Fruit fly (Drosophila melanogaster) whole organism, embryonic: ENCODE measurements around the gene CG31922.
A peak's percentile ranks its signal among the peaks of the same experiment; 100 is the strongest.

Experiments
- CG1024 ChIP-seq: fragments of 200-800 bp; sonication (Bioruptor generic); IDR thresholded peaks from 2 replicates; pipeline ENCODE4 v1.3.6; 2022; ENCODE audit warnings: missing biosample characterization, missing genetic modification characterization
- CG13424 ChIP-seq: fragments of 200-800 bp; sonication (Bioruptor generic); optimal IDR thresholded peaks from 2 replicates; lab custom pipeline; 2019; ENCODE audit warnings: missing biosample characterization, mild to moderate bottlenecking, missing genetic modification characterization, moderate library complexity
- CG14441 ChIP-seq: fragments of 200-800 bp; sonication (Bioruptor generic); IDR thresholded peaks from 2 replicates; pipeline ENCODE4 v1.3.6; 2022; ENCODE audit warnings: missing biosample characterization, missing genetic modification characterization
- CG17186 ChIP-seq: fragments of 200-800 bp; sonication (Bioruptor generic); optimal IDR thresholded peaks from 3 replicates; lab custom pipeline; 2017; ENCODE audit warnings: missing biosample characterization, missing genetic modification reagents, missing genetic modification characterization
- CG2678 ChIP-seq: fragments of 200-800 bp; sonication (Bioruptor generic); optimal IDR thresholded peaks from 3 replicates; lab custom pipeline; 2019; ENCODE audit warnings: missing biosample characterization, mild to moderate bottlenecking, missing genetic modification characterization, moderate library complexity
- CG2712 ChIP-seq: fragments of 200-800 bp; optimal IDR thresholded peaks from 3 replicates; lab custom pipeline; 2019; ENCODE audit warnings: missing biosample characterization, mild to moderate bottlenecking, missing genetic modification characterization, moderate library complexity
- CG3281 ChIP-seq: fragments of 200-800 bp; sonication (Bioruptor generic); optimal IDR thresholded peaks from 3 replicates; lab custom pipeline; 2017; ENCODE audit warnings: missing biosample characterization, mild to moderate bottlenecking, missing genetic modification characterization
- CG3407 ChIP-seq: fragments of 200-800 bp; sonication (Bioruptor generic); optimal IDR thresholded peaks from 2 replicates; lab custom pipeline; 2018; ENCODE audit warnings: missing biosample characterization, mild to moderate bottlenecking, missing genetic modification characterization
- CG6689 ChIP-seq: fragments of 200-800 bp; sonication (Bioruptor generic); IDR thresholded peaks from 2 replicates; pipeline ENCODE4 v1.3.6; 2022; ENCODE audit warnings: missing biosample characterization, missing genetic modification characterization
- CG7556 ChIP-seq: fragments of 200-800 bp; sonication (Bioruptor generic); optimal IDR thresholded peaks from 2 replicates; lab custom pipeline; 2017; ENCODE audit warnings: missing biosample characterization, mild to moderate bottlenecking, missing genetic modification characterization
- CG8388 ChIP-seq: fragments of 200-800 bp; sonication (Bioruptor generic); optimal IDR thresholded peaks from 2 replicates; lab custom pipeline; 2019; ENCODE audit warnings: missing biosample characterization, mild to moderate bottlenecking, missing genetic modification characterization, moderate library complexity
- CG9215 ChIP-seq: fragments of 200-800 bp; sonication (Bioruptor generic); IDR thresholded peaks from 2 replicates; pipeline ENCODE4 v1.3.6; 2022; ENCODE audit warnings: missing biosample characterization, missing genetic modification characterization
- CG9876 ChIP-seq: fragments of 200-800 bp; sonication (Bioruptor generic); optimal IDR thresholded peaks from 2 replicates; lab custom pipeline; 2016; ENCODE audit warnings: missing biosample characterization, missing genetic modification characterization
- CTCF ChIP-seq: fragments of 200-800 bp; sonication (Bioruptor generic); optimal IDR thresholded peaks from 2 replicates; lab custom pipeline; 2017; ENCODE audit warnings: missing biosample characterization, mild to moderate bottlenecking, missing genetic modification characterization, moderate library complexity
- CkIIα-i1 ChIP-seq: fragments of 200-800 bp; sonication (Bioruptor generic); IDR thresholded peaks from 2 replicates; pipeline ENCODE4 v1.3.6; 2022; ENCODE audit warnings: missing biosample characterization, missing genetic modification characterization
- CoRest ChIP-seq: fragments of 200-800 bp; sonication (Bioruptor generic); optimal IDR thresholded peaks from 3 replicates; lab custom pipeline; 2018; ENCODE audit warnings: missing biosample characterization, mild to moderate bottlenecking, missing genetic modification characterization, moderate library complexity
- D19B ChIP-seq: fragments of 200-800 bp; sonication (Bioruptor generic); optimal IDR thresholded peaks from 2 replicates; lab custom pipeline; 2017; ENCODE audit warnings: missing biosample characterization, mild to moderate bottlenecking, missing genetic modification characterization
- Dek ChIP-seq: fragments of 200-800 bp; sonication (Bioruptor generic); optimal IDR thresholded peaks from 3 replicates; lab custom pipeline; 2019; ENCODE audit warnings: missing biosample characterization, mild to moderate bottlenecking, missing genetic modification characterization, moderate library complexity
- Dp ChIP-seq: fragments of 200-800 bp; sonication (Bioruptor generic); optimal IDR thresholded peaks from 2 replicates; lab custom pipeline; 2018; ENCODE audit warnings: missing biosample characterization, mild to moderate bottlenecking, missing genetic modification characterization, moderate library complexity
- Dref ChIP-seq: fragments of 200-800 bp; sonication (Bioruptor generic); IDR thresholded peaks from 2 replicates; pipeline ENCODE4 v1.3.6; 2022; ENCODE audit warnings: missing biosample characterization, missing genetic modification characterization
- HmgD ChIP-seq: fragments of 200-800 bp; sonication (Bioruptor generic); optimal IDR thresholded peaks from 3 replicates; lab custom pipeline; 2016; ENCODE audit warnings: missing biosample characterization, missing genetic modification characterization
- Hmx ChIP-seq: fragments of 200-800 bp; sonication (Bioruptor generic); optimal IDR thresholded peaks from 2 replicates; lab custom pipeline; 2016; ENCODE audit warnings: missing biosample characterization, missing genetic modification characterization
- Mad ChIP-seq: fragments of 200-800 bp; sonication (Bioruptor generic); optimal IDR thresholded peaks from 2 replicates; lab custom pipeline; 2016; ENCODE audit warnings: missing biosample characterization, missing genetic modification characterization
- NC2α ChIP-seq: fragments of 200-800 bp; sonication (Bioruptor generic); optimal IDR thresholded peaks from 2 replicates; lab custom pipeline; 2016; ENCODE audit warnings: missing biosample characterization, missing genetic modification characterization
- Nf-YB ChIP-seq: fragments of 200-800 bp; sonication (Bioruptor generic); optimal IDR thresholded peaks from 3 replicates; lab custom pipeline; 2019; ENCODE audit warnings: missing biosample characterization, mild to moderate bottlenecking, missing genetic modification characterization, moderate library complexity
- Pdp1 ChIP-seq, 2 experiments: fragments of 200-800 bp; sonication (Bioruptor generic); optimal IDR thresholded peaks; 3 replicates each; lab custom pipeline; 2016; ENCODE audit warnings: missing biosample characterization in 2 of 2, missing genetic modification characterization in 2 of 2, mild to moderate bottlenecking in 1 of 2, moderate library complexity in 1 of 2
- Stat92E ChIP-seq, 3 experiments: fragments of >200 bp in 2 of 3; fragments of 200-800 bp in 1 of 3; sonication (Bioruptor generic) in 1 of 3; optimal IDR thresholded peaks; 2 replicates each; lab custom pipeline; 2017 to 2019; ENCODE audit warnings: missing biosample characterization in 3 of 3, missing genetic modification characterization in 3 of 3, mild to moderate bottlenecking in 1 of 3, moderate library complexity in 1 of 3
- Usf ChIP-seq: fragments of 200-800 bp; sonication (Bioruptor generic); optimal IDR thresholded peaks from 2 replicates; lab custom pipeline; 2017; ENCODE audit warnings: missing genotype, missing biosample characterization, missing genetic modification characterization
- ab ChIP-seq: fragments of 200-800 bp; sonication (Bioruptor generic); optimal IDR thresholded peaks from 2 replicates; lab custom pipeline; 2016; ENCODE audit warnings: missing biosample characterization, missing genetic modification characterization
- az2 ChIP-seq: fragments of 200-800 bp; sonication (Bioruptor generic); optimal IDR thresholded peaks from 3 replicates; lab custom pipeline; 2016; ENCODE audit warnings: missing biosample characterization, missing genetic modification characterization
- bsh ChIP-seq, 2 experiments: fragments of 200-800 bp; sonication (Bioruptor generic); optimal IDR thresholded peaks; 2 replicates each; lab custom pipeline; 2017 to 2018; ENCODE audit warnings: mild to moderate bottlenecking in 2 of 2, missing biosample characterization in 2 of 2, missing genetic modification characterization in 2 of 2, moderate library complexity in 1 of 2
- danr ChIP-seq: fragments of 200-800 bp; sonication (Bioruptor generic); IDR thresholded peaks from 2 replicates; pipeline ENCODE4 v1.3.6; 2022; ENCODE audit warnings: missing biosample characterization, missing genetic modification characterization
- dpn ChIP-seq, 2 experiments: fragments of 200-800 bp; sonication (Bioruptor generic); optimal IDR thresholded peaks; 3 replicates each; lab custom pipeline; 2016; ENCODE audit warnings: missing biosample characterization in 2 of 2, missing genetic modification characterization in 2 of 2
- emc ChIP-seq: fragments of 200-800 bp; sonication (Bioruptor generic); optimal IDR thresholded peaks from 2 replicates; lab custom pipeline; 2016; ENCODE audit warnings: missing biosample characterization, missing genetic modification characterization
- ewg ChIP-seq: fragments of 200-800 bp; sonication (Bioruptor generic); optimal IDR thresholded peaks from 3 replicates; lab custom pipeline; 2017; ENCODE audit warnings: mild to moderate bottlenecking, missing biosample characterization, missing genetic modification reagents, missing genetic modification characterization
- eyg ChIP-seq: fragments of 200-800 bp; sonication (Bioruptor generic); optimal IDR thresholded peaks from 3 replicates; lab custom pipeline; 2016; ENCODE audit warnings: missing biosample characterization, missing genetic modification characterization
- fd102C ChIP-seq: fragments of 200-800 bp; sonication (Bioruptor generic); optimal IDR thresholded peaks from 2 replicates; lab custom pipeline; 2018; ENCODE audit warnings: missing biosample characterization, mild to moderate bottlenecking, missing genetic modification characterization, moderate library complexity
- gsb-n ChIP-seq: fragments of 200-800 bp; sonication (Bioruptor generic); optimal IDR thresholded peaks from 3 replicates; lab custom pipeline; 2018; ENCODE audit warnings: missing biosample characterization, mild to moderate bottlenecking, missing genetic modification characterization
- kah ChIP-seq: fragments of 200-800 bp; sonication (Bioruptor generic); optimal IDR thresholded peaks from 2 replicates; lab custom pipeline; 2018; ENCODE audit warnings: missing biosample characterization, mild to moderate bottlenecking, missing genetic modification characterization
- mld ChIP-seq: fragments of 200-800 bp; sonication (Bioruptor generic); IDR thresholded peaks from 3 replicates; pipeline ENCODE4 v1.3.6; 2022; ENCODE audit warnings: missing biosample characterization, missing genetic modification characterization; ENCODE audit not compliant: partially characterized antibody
- peb ChIP-seq: fragments of 200-800 bp; sonication (Bioruptor generic); IDR thresholded peaks from 2 replicates; pipeline ENCODE4 v1.3.6; 2022; ENCODE audit warnings: missing biosample characterization, missing genetic modification characterization
- rib ChIP-seq: fragments of 200-800 bp; sonication (Bioruptor generic); IDR thresholded peaks from 2 replicates; pipeline ENCODE4 v1.3.6; 2022; ENCODE audit warnings: missing biosample characterization, missing genetic modification characterization
- seq ChIP-seq: fragments of 200-800 bp; sonication (Bioruptor generic); IDR thresholded peaks from 2 replicates; pipeline ENCODE4 v1.3.6; 2022; ENCODE audit warnings: missing biosample characterization, missing genetic modification characterization
- slp2 ChIP-seq: fragments of 200-800 bp; sonication (Bioruptor generic); optimal IDR thresholded peaks from 2 replicates; lab custom pipeline; 2016; ENCODE audit warnings: missing biosample characterization, missing genetic modification characterization
- sqz ChIP-seq: fragments of 200-800 bp; sonication (Bioruptor generic); optimal IDR thresholded peaks from 3 replicates; lab custom pipeline; 2018; ENCODE audit warnings: missing biosample characterization, mild to moderate bottlenecking, missing genetic modification characterization
- tna ChIP-seq: fragments of 200-800 bp; sonication (Bioruptor generic); IDR thresholded peaks from 2 replicates; pipeline ENCODE4 v1.3.6; 2022; ENCODE audit warnings: missing biosample characterization, missing genetic modification characterization; ENCODE audit not compliant: partially characterized antibody
- tx ChIP-seq: fragments of 200-800 bp; sonication (Bioruptor generic); optimal IDR thresholded peaks from 2 replicates; lab custom pipeline; 2016; ENCODE audit warnings: missing biosample characterization, missing genetic modification characterization
- unc-4 ChIP-seq: fragments of 200-800 bp; sonication (Bioruptor generic); IDR thresholded peaks from 2 replicates; pipeline ENCODE4 v1.3.6; 2022; ENCODE audit warnings: missing biosample characterization, missing genetic modification characterization; ENCODE audit not compliant: partially characterized antibody
- vvl ChIP-seq: fragments of 200-800 bp; sonication (Bioruptor generic); IDR thresholded peaks from 2 replicates; pipeline ENCODE4 v1.3.6; 2022; ENCODE audit warnings: missing biosample characterization, missing genetic modification characterization
- yki ChIP-seq: fragments of >200 bp; optimal IDR thresholded peaks from 3 replicates; lab custom pipeline; 2018
- zf30C ChIP-seq: fragments of 200-800 bp; sonication (Bioruptor generic); optimal IDR thresholded peaks from 3 replicates; lab custom pipeline; 2018; ENCODE audit warnings: missing biosample characterization, mild to moderate bottlenecking, missing genetic modification characterization

The CG31922 gene

dm6 chr2L:1172704-1173107 lies 2.7 kb downstream of the CG31922 start, which contains the start of the genes Charon and CG4887 (continued):
- TF ChIP-seq CG8388 (GFP tag; lab: Kevin White, UChicago) (peak; percentile 71), zf30C (GFP tag; lab: Kevin White, UChicago) (no peak), CG9876 (GFP tag; lab: Kevin White, UChicago) (peak; percentile 71), CG14441 (GFP tag; lab: Robert Waterston, UW) (peak; percentile 78), ewg (GFP tag; lab: Kevin White, UChicago) (peak; percentile 61), danr (GFP tag; lab: Robert Waterston, UW) (peak; percentile 62; the same call in 1 of the 2 replicates), Dek (tag; lab: Kevin White, UChicago) (peak; percentile 71), bsh (GFP tag; optimal IDR thresholded peaks at IDR 0.05; lab: Kevin White, UChicago) (peak in 1 of 2 experiments; percentile 79), CG2678 (tag; lab: Kevin White, UChicago) (no peak), CG2712 (peak; percentile 83), yki (lab: Kevin White, UChicago) (no peak), Hmx (peak; percentile 53), kah (GFP tag; lab: Kevin White, UChicago) (peak; percentile 54), peb (peak; percentile 60), Nf-YB (GFP tag; lab: Kevin White, UChicago) (no peak), tna (GFP tag; lab: Robert Waterston, UW) (no peak), CTCF (GFP tag; lab: Kevin White, UChicago) (no peak), tx (peak; percentile 79), CG13424 (tag; lab: Kevin White, UChicago) (peak; percentile 90), CG9215 (GFP tag; lab: Robert Waterston, UW) (peak; percentile 88), az2 (GFP tag; lab: Kevin White, UChicago) (peak; percentile 81), ab (peak; percentile 58), HmgD (GFP tag; lab: Kevin White, UChicago) (peak; percentile 71), unc-4 (GFP tag; lab: Robert Waterston, UW) (peak; percentile 79), CoRest (tag; lab: Kevin White, UChicago) (peak; percentile 92), rib (GFP tag; lab: Robert Waterston, UW) (peak; percentile 66), CkIIα-i1 (no peak), Dref (GFP tag; lab: Robert Waterston, UW) (peak; percentile 55), eyg (GFP tag; lab: Kevin White, UChicago) (peak; percentile 70), Stat92E (GFP tag; optimal IDR thresholded peaks at IDR 0.05; lab: Kevin White, UChicago) (peak in 1 of 3 experiments; percentile 15), Mad (GFP tag; lab: Kevin White, UChicago) (peak; percentile 87), CG3281 (GFP tag; lab: Kevin White, UChicago) (peak; percentile 80), CG7556 (GFP tag; lab: Kevin White, UChicago) (no peak), CG3407 (no peak), emc (peak; percentile 17), CG1024 (GFP tag; lab: Robert Waterston, UW) (peak; percentile 53; the same call in 1 of the 2 replicates), Pdp1 (GFP tag; optimal IDR thresholded peaks at IDR 0.05; lab: Kevin White, UChicago) (peak in 1 of 2 experiments; percentile 87), mld (GFP tag; lab: Robert Waterston, UW) (no peak), sqz (GFP tag; lab: Kevin White, UChicago) (no peak), seq (GFP tag; lab: Robert Waterston, UW) (peak; percentile 69), gsb-n (tag; lab: Kevin White, UChicago) (no peak), Dp (GFP tag; lab: Kevin White, UChicago) (peak; percentile 33), CG6689 (GFP tag; lab: Robert Waterston, UW) (peak; percentile 77), slp2 (GFP tag; lab: Kevin White, UChicago) (peak; percentile 75), NC2α (GFP tag; lab: Kevin White, UChicago) (peak; percentile 59), CG17186 (GFP tag; lab: Kevin White, UChicago) (peak; percentile 24), dpn (GFP tag; optimal IDR thresholded peaks at IDR 0.05; lab: Kevin White, UChicago) (peak; percentile 87 to 88), Usf (GFP tag; lab: Kevin White, UChicago) (peak; percentile 53), vvl (GFP tag; lab: Robert Waterston, UW) (peak; percentile 86), fd102C (GFP tag; lab: Kevin White, UChicago) (no peak), D19B (GFP tag; lab: Kevin White, UChicago) (no peak)
